Fruit fly (Drosophila melanogaster): Measurements from ENCODE around the gene CG15534.

- TF ChIP-seq ttk (optimal IDR thresholded peaks at IDR 0.05), result no peak
- no peak for TF ChIP-seq Myc (optimal IDR thresholded peaks at IDR 0.05)
- TF ChIP-seq h (optimal IDR thresholded peaks at IDR 0.05), result no peak
- TF ChIP-seq psq (optimal IDR thresholded peaks at IDR 0.05), result no peak
- TF ChIP-seq Sin3A (optimal IDR thresholded peaks at IDR 0.05), result no peak
- no peak for TF ChIP-seq insv (optimal IDR thresholded peaks at IDR 0.05)
Measured at dm6 chr3R:30391098-30391497, 40.8 kb upstream of the CG15534 start.

Data from Kc167 (cell line).